Fruit fly (Drosophila melanogaster) whole organism, embryonic: ENCODE data around the gene CG18596.

ENCODE experiments used
- Ada2b ChIP-seq: fragments of 200-800 bp; sonication (Bioruptor generic); IDR thresholded peaks from 2 replicates; pipeline ENCODE4 v1.3.6; 2022; ENCODE audit warnings: missing biosample characterization, missing genetic modification characterization
- Awh ChIP-seq: fragments of 200-800 bp; sonication (Bioruptor generic); IDR thresholded peaks from 2 replicates; pipeline ENCODE4, ENCODE4 v1.3.6; 2022; ENCODE audit warnings: missing biosample characterization, missing genetic modification characterization
- B-H1 ChIP-seq: fragments of 200-800 bp; sonication (Bioruptor generic); IDR thresholded peaks from 3 replicates; pipeline ENCODE4 v1.3.6; 2022; ENCODE audit warnings: missing biosample characterization, missing genetic modification characterization
- CG10366 ChIP-seq: fragments of 200-800 bp; sonication (Bioruptor generic); IDR thresholded peaks from 2 replicates; pipeline ENCODE4 v1.3.6; 2022; ENCODE audit warnings: missing biosample characterization, missing genetic modification characterization
- CG10959 ChIP-seq: fragments of 200-800 bp; sonication (Bioruptor generic); IDR thresholded peaks from 2 replicates; pipeline ENCODE4 v1.3.6; 2022; ENCODE audit warnings: missing biosample characterization, missing genetic modification characterization
- CG12236 ChIP-seq: fragments of 200-800 bp; sonication (Bioruptor generic); optimal IDR thresholded peaks from 2 replicates; lab custom pipeline; 2016; ENCODE audit warnings: missing biosample characterization, missing genetic modification characterization
- CG12391 ChIP-seq: fragments of 200-800 bp; sonication (Bioruptor generic); optimal IDR thresholded peaks from 3 replicates; lab custom pipeline; 2018; ENCODE audit warnings: missing biosample characterization, mild to moderate bottlenecking, missing genetic modification characterization, moderate library complexity
- CG12659 ChIP-seq: fragments of 200-800 bp; sonication (Bioruptor generic); optimal IDR thresholded peaks from 3 replicates; lab custom pipeline; 2017; ENCODE audit warnings: mild to moderate bottlenecking, missing biosample characterization, missing genetic modification reagents, missing genetic modification characterization
- CG13424 ChIP-seq: fragments of 200-800 bp; sonication (Bioruptor generic); optimal IDR thresholded peaks from 2 replicates; lab custom pipeline; 2019; ENCODE audit warnings: missing biosample characterization, mild to moderate bottlenecking, missing genetic modification characterization, moderate library complexity
- CG14050 ChIP-seq: fragments of 200-800 bp; sonication (Bioruptor generic); IDR thresholded peaks from 3 replicates; pipeline ENCODE4 v1.3.6; 2022; ENCODE audit warnings: missing biosample characterization, missing genetic modification characterization
- CG14441 ChIP-seq: fragments of 200-800 bp; sonication (Bioruptor generic); IDR thresholded peaks from 2 replicates; pipeline ENCODE4 v1.3.6; 2022; ENCODE audit warnings: missing biosample characterization, missing genetic modification characterization
- CG15073 ChIP-seq: fragments of 200-800 bp; sonication (Bioruptor generic); optimal IDR thresholded peaks from 2 replicates; lab custom pipeline; 2016; ENCODE audit warnings: missing biosample characterization, missing genetic modification characterization
- CG16813 ChIP-seq: fragments of 200-800 bp; sonication (Bioruptor generic); IDR thresholded peaks from 3 replicates; pipeline ENCODE4 v1.3.6; 2022; ENCODE audit warnings: missing biosample characterization, missing genetic modification characterization; ENCODE audit not compliant: partially characterized antibody
- CG16815 ChIP-seq: fragments of 200-800 bp; sonication (Bioruptor generic); optimal IDR thresholded peaks from 3 replicates; lab custom pipeline; 2017; ENCODE audit warnings: missing biosample characterization, mild to moderate bottlenecking, missing genetic modification characterization
- CG18599 ChIP-seq: fragments of 200-800 bp; sonication (Bioruptor generic); optimal IDR thresholded peaks from 3 replicates; lab custom pipeline; 2017; ENCODE audit warnings: missing biosample characterization, missing genetic modification characterization, mild to moderate bottlenecking, moderate library complexity, missing genetic modification reagents
- CG2116 ChIP-seq: fragments of 200-800 bp; sonication (Bioruptor generic); optimal IDR thresholded peaks from 3 replicates; lab custom pipeline; 2018; ENCODE audit warnings: missing biosample characterization, mild to moderate bottlenecking, missing genetic modification characterization
- CG30403 ChIP-seq: fragments of 200-800 bp; sonication (Bioruptor generic); optimal IDR thresholded peaks from 3 replicates; lab custom pipeline; 2016; ENCODE audit warnings: missing biosample characterization, missing genetic modification characterization
- CG3281 ChIP-seq: fragments of 200-800 bp; sonication (Bioruptor generic); optimal IDR thresholded peaks from 3 replicates; lab custom pipeline; 2017; ENCODE audit warnings: missing biosample characterization, mild to moderate bottlenecking, missing genetic modification characterization
- CG3838 ChIP-seq: fragments of 200-800 bp; sonication (Bioruptor generic); optimal IDR thresholded peaks from 3 replicates; lab custom pipeline; 2016; ENCODE audit warnings: missing biosample characterization, missing genetic modification characterization
- CG3995 ChIP-seq: fragments of 200-800 bp; sonication (Bioruptor generic); optimal IDR thresholded peaks from 3 replicates; lab custom pipeline; 2016; ENCODE audit warnings: missing biosample characterization, missing genetic modification characterization
- CG4820 ChIP-seq: fragments of 200-800 bp; sonication (Bioruptor generic); optimal IDR thresholded peaks from 3 replicates; lab custom pipeline; 2016; ENCODE audit warnings: missing biosample characterization, missing genetic modification characterization
- CG7372 ChIP-seq: fragments of 200-800 bp; sonication (Bioruptor generic); IDR thresholded peaks from 2 replicates; pipeline ENCODE4 v1.3.6; 2022; ENCODE audit warnings: missing biosample characterization, missing genetic modification characterization
- CG7987 ChIP-seq: fragments of 200-800 bp; sonication (Bioruptor generic); optimal IDR thresholded peaks from 2 replicates; lab custom pipeline; 2018; ENCODE audit warnings: missing biosample characterization, mild to moderate bottlenecking, missing genetic modification characterization, moderate library complexity
- CG8944 ChIP-seq: fragments of 200-800 bp; sonication (Bioruptor generic); optimal IDR thresholded peaks from 3 replicates; lab custom pipeline; 2016; ENCODE audit warnings: missing biosample characterization, missing genetic modification characterization
- D19B ChIP-seq: fragments of 200-800 bp; sonication (Bioruptor generic); optimal IDR thresholded peaks from 2 replicates; lab custom pipeline; 2017; ENCODE audit warnings: missing biosample characterization, mild to moderate bottlenecking, missing genetic modification characterization
- Hmr ChIP-seq: fragments of 200-800 bp; sonication (Bioruptor generic); optimal IDR thresholded peaks from 3 replicates; lab custom pipeline; 2017; ENCODE audit warnings: mild to moderate bottlenecking, missing biosample characterization, missing genetic modification reagents, missing genetic modification characterization
- MBD-R2 ChIP-seq: fragments of 200-800 bp; sonication (Bioruptor generic); IDR thresholded peaks from 2 replicates; pipeline ENCODE4 v1.3.6; 2022; ENCODE audit warnings: missing biosample characterization, missing genetic modification characterization
- Max ChIP-seq: fragments of 200-800 bp; sonication (Bioruptor generic); optimal IDR thresholded peaks from 2 replicates; lab custom pipeline; 2016; ENCODE audit warnings: missing biosample characterization, mild to moderate bottlenecking, missing genetic modification characterization
- Oaz ChIP-seq: fragments of 200-800 bp; sonication (Bioruptor generic); IDR thresholded peaks from 2 replicates; pipeline ENCODE4 v1.3.6; 2022; ENCODE audit warnings: missing biosample characterization, missing genetic modification characterization
- Ssrp ChIP-seq: fragments of 200-800 bp; sonication (Bioruptor generic); optimal IDR thresholded peaks from 2 replicates; lab custom pipeline; 2018; ENCODE audit warnings: missing biosample characterization, mild to moderate bottlenecking, missing genetic modification characterization, moderate library complexity
- Taf1 ChIP-seq: fragments of 200-800 bp; sonication (Bioruptor generic); IDR thresholded peaks from 2 replicates; pipeline ENCODE4 v1.3.6; 2022; ENCODE audit warnings: missing biosample characterization, missing genetic modification characterization
- Vsx1 ChIP-seq: fragments of 200-800 bp; sonication (Bioruptor generic); optimal IDR thresholded peaks from 2 replicates; lab custom pipeline; 2017; ENCODE audit warnings: missing biosample characterization, mild to moderate bottlenecking, missing genetic modification characterization, missing genetic modification reagents
- amos ChIP-seq: fragments of 200-800 bp; sonication (Bioruptor generic); IDR thresholded peaks from 2 replicates; pipeline ENCODE4 v1.3.6; 2022; ENCODE audit warnings: missing biosample characterization, missing genetic modification characterization; ENCODE audit not compliant: partially characterized antibody
- cato ChIP-seq: fragments of 200-800 bp; sonication (Bioruptor generic); optimal IDR thresholded peaks from 2 replicates; lab custom pipeline; 2016; ENCODE audit warnings: missing biosample characterization, missing genetic modification characterization, borderline replicate concordance
- chif ChIP-seq, 2 experiments: fragments of 200-800 bp; sonication (Bioruptor generic); optimal IDR thresholded peaks; 3 replicates each; lab custom pipeline; 2016; ENCODE audit warnings: missing biosample characterization in 2 of 2, missing genetic modification characterization in 2 of 2
- chinmo ChIP-seq: fragments of 200-800 bp; sonication (Bioruptor generic); IDR thresholded peaks from 4 replicates; pipeline ENCODE4 v1.3.6; 2022; ENCODE audit warnings: missing biosample characterization, missing genetic modification characterization; ENCODE audit not compliant: partially characterized antibody
- ci ChIP-seq: fragments of 200-800 bp; sonication (Bioruptor generic); IDR thresholded peaks from 3 replicates; pipeline ENCODE4 v1.3.6; 2022; ENCODE audit warnings: missing biosample characterization, missing genetic modification characterization
- ems ChIP-seq: fragments of 200-800 bp; sonication (Bioruptor generic); optimal IDR thresholded peaks from 3 replicates; lab custom pipeline; 2016; ENCODE audit warnings: missing biosample characterization, missing genetic modification characterization
- exex ChIP-seq: fragments of 200-800 bp; sonication (Bioruptor generic); optimal IDR thresholded peaks from 4 replicates; lab custom pipeline; 2018; ENCODE audit warnings: missing biosample characterization, mild to moderate bottlenecking, missing genetic modification characterization, moderate library complexity
- gcm ChIP-seq: fragments of 200-800 bp; sonication (Bioruptor generic); optimal IDR thresholded peaks from 2 replicates; lab custom pipeline; 2019; ENCODE audit warnings: missing biosample characterization, mild to moderate bottlenecking, missing genetic modification characterization, moderate library complexity
- hb ChIP-seq: fragments of 200-800 bp; sonication (Bioruptor generic); IDR thresholded peaks from 3 replicates; pipeline ENCODE4 v1.3.6; 2022; ENCODE audit warnings: missing biosample characterization, missing genetic modification characterization; ENCODE audit not compliant: partially characterized antibody
- her ChIP-seq: fragments of 200-800 bp; sonication (Bioruptor generic); optimal IDR thresholded peaks from 2 replicates; lab custom pipeline; 2016; ENCODE audit warnings: missing biosample characterization, missing genetic modification characterization
- hth ChIP-seq: fragments of >200 bp; optimal IDR thresholded peaks from 2 replicates; lab custom pipeline; 2017; ENCODE audit warnings: inconsistent platforms
- knrl ChIP-seq: fragments of 200-800 bp; sonication (Bioruptor generic); IDR thresholded peaks from 3 replicates; pipeline ENCODE4 v1.3.6; 2022; ENCODE audit warnings: missing biosample characterization, missing genetic modification characterization; ENCODE audit not compliant: partially characterized antibody
- nerfin-2 ChIP-seq: fragments of 200-800 bp; sonication (Bioruptor generic); IDR thresholded peaks from 2 replicates; pipeline ENCODE4 v1.3.6; 2022; ENCODE audit warnings: missing biosample characterization, missing genetic modification characterization; ENCODE audit not compliant: partially characterized antibody
- pita ChIP-seq: fragments of 200-800 bp; sonication (Bioruptor generic); optimal IDR thresholded peaks from 2 replicates; lab custom pipeline; 2017; ENCODE audit warnings: missing biosample characterization, mild to moderate bottlenecking, missing genetic modification characterization
- pros ChIP-seq: fragments of 200-800 bp; sonication (Bioruptor generic); optimal IDR thresholded peaks from 3 replicates; lab custom pipeline; 2019; ENCODE audit warnings: missing biosample characterization, mild to moderate bottlenecking, missing genetic modification characterization, moderate library complexity
- seq ChIP-seq: fragments of 200-800 bp; sonication (Bioruptor generic); IDR thresholded peaks from 2 replicates; pipeline ENCODE4 v1.3.6; 2022; ENCODE audit warnings: missing biosample characterization, missing genetic modification characterization
- sug ChIP-seq: fragments of 200-800 bp; optimal IDR thresholded peaks from 2 replicates; lab custom pipeline; 2019; ENCODE audit warnings: missing biosample characterization, mild to moderate bottlenecking, missing genetic modification characterization, moderate library complexity
- tap ChIP-seq: fragments of 200-800 bp; optimal IDR thresholded peaks from 3 replicates; lab custom pipeline; 2019; ENCODE audit warnings: missing biosample characterization, mild to moderate bottlenecking, missing genetic modification characterization, moderate library complexity
- usp ChIP-seq: fragments of >200 bp; optimal IDR thresholded peaks from 2 replicates; lab custom pipeline; 2017; ENCODE audit warnings: missing biosample characterization, missing genetic modification characterization
- z ChIP-seq: fragments of 200-800 bp; sonication (Bioruptor generic); IDR thresholded peaks from 3 replicates; pipeline ENCODE4 v1.3.6; 2022; ENCODE audit warnings: missing biosample characterization, missing genetic modification characterization

The CG18596 gene

DNA sequence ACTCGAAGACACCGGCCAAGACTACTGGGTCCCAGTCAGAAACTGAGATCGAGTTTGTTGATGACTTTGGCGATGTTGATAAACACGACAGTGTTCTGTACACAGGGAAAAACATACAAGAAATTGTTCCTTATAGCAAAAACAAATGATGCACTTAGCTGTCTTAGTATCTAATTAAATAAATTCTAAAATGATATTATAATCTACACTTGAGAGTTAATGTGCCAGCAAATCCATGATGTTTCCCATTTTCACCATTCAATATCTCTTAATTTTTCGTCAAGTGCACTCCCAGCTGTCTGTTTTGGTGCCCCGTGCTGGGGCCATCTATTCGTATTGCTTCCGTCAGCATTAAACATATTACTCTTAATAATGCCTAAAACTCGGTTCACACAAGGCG lies 24.5 kb downstream of the CG18596 start (continued):
- TF ChIP-seq exex (tag; lab: Kevin White, UChicago): no peak
- no peak for TF ChIP-seq CG14050 (GFP tag; lab: Robert Waterston, UW)
- no peak for TF ChIP-seq CG10366 (GFP tag; lab: Robert Waterston, UW)
- no peak for TF ChIP-seq seq (GFP tag; lab: Robert Waterston, UW)
- no peak for TF ChIP-seq chinmo
- TF ChIP-seq CG3281 (GFP tag; lab: Kevin White, UChicago): no peak
- TF ChIP-seq sug (tag; lab: Kevin White, UChicago): no peak
- peak; percentile 48 for TF ChIP-seq CG4820
- no peak for TF ChIP-seq Max (GFP tag; lab: Kevin White, UChicago)
- no peak for TF ChIP-seq ci (GFP tag; lab: Robert Waterston, UW)
- peak; percentile 55 for TF ChIP-seq Taf1 (GFP tag; lab: Robert Waterston, UW)
- TF ChIP-seq pros (GFP tag; lab: Kevin White, UChicago): no peak
- TF ChIP-seq ems (GFP tag; lab: Kevin White, UChicago): no peak
- no peak for TF ChIP-seq CG3995 (GFP tag; lab: Kevin White, UChicago)
- TF ChIP-seq her: no peak
- TF ChIP-seq tap (tag; lab: Kevin White, UChicago): no peak
- TF ChIP-seq Oaz (GFP tag; lab: Robert Waterston, UW): no peak
- no peak for TF ChIP-seq amos (GFP tag; lab: Robert Waterston, UW)
- no peak for TF ChIP-seq CG16815
- no peak for TF ChIP-seq Awh (GFP tag; lab: Robert Waterston, UW)
- TF ChIP-seq Hmr (GFP tag; lab: Kevin White, UChicago): no peak
- TF ChIP-seq Ssrp (tag; lab: Kevin White, UChicago): no peak
- no peak for TF ChIP-seq hb
- no peak for TF ChIP-seq CG12236 (GFP tag; lab: Kevin White, UChicago)
- no peak for TF ChIP-seq B-H1
- TF ChIP-seq D19B: no peak
- no peak for TF ChIP-seq nerfin-2 (GFP tag; lab: Robert Waterston, UW)
- no peak for TF ChIP-seq CG7987 (GFP tag; lab: Kevin White, UChicago)
- no peak for TF ChIP-seq CG14441 (GFP tag; lab: Robert Waterston, UW)
- no peak for TF ChIP-seq CG18599 (GFP tag; lab: Kevin White, UChicago)
- TF ChIP-seq gcm: no peak
- TF ChIP-seq pita (GFP tag; lab: Kevin White, UChicago): no peak
- TF ChIP-seq Vsx1 (GFP tag; lab: Kevin White, UChicago): no peak
- no peak for TF ChIP-seq CG16813 (GFP tag; lab: Robert Waterston, UW)
- peak in 1 of 2 experiments; percentile 7 for TF ChIP-seq chif (GFP tag; optimal IDR thresholded peaks at IDR 0.05; lab: Kevin White, UChicago)
- TF ChIP-seq z (GFP tag; lab: Robert Waterston, UW): no peak
- TF ChIP-seq Ada2b (GFP tag; lab: Robert Waterston, UW): peak; percentile 40; the same call in 1 of the 2 replicates
- peak; percentile 17; the same call in 1 of the 2 replicates for TF ChIP-seq CG10959 (GFP tag; lab: Robert Waterston, UW)
- TF ChIP-seq CG15073: no peak
- TF ChIP-seq MBD-R2 (GFP tag; lab: Robert Waterston, UW): no peak
- peak; percentile 3 for TF ChIP-seq CG30403 (GFP tag; lab: Kevin White, UChicago)
- TF ChIP-seq CG13424 (tag; lab: Kevin White, UChicago): no peak
- 0 out of 2 replicates have a peak, but pooled peaks have one; percentile 15 for TF ChIP-seq CG7372 (GFP tag; lab: Robert Waterston, UW)
- TF ChIP-seq CG12659 (GFP tag; lab: Kevin White, UChicago): no peak
- TF ChIP-seq hth (lab: Kevin White, UChicago): no peak
- no peak for TF ChIP-seq CG8944 (GFP tag; lab: Kevin White, UChicago)
- no peak for TF ChIP-seq knrl (GFP tag; lab: Robert Waterston, UW)
- no peak for TF ChIP-seq usp (GFP tag; lab: Kevin White, UChicago)
- no peak for TF ChIP-seq cato (GFP tag; lab: Kevin White, UChicago)
- no peak for TF ChIP-seq CG2116 (GFP tag; lab: Kevin White, UChicago)
- TF ChIP-seq CG12391 (tag; lab: Kevin White, UChicago): peak; percentile 5
- TF ChIP-seq CG3838 (GFP tag; lab: Kevin White, UChicago): no peak
